Fruit fly (Drosophila melanogaster): ENCODE data around the gene CG15167.

CG15167 gene

DNA sequence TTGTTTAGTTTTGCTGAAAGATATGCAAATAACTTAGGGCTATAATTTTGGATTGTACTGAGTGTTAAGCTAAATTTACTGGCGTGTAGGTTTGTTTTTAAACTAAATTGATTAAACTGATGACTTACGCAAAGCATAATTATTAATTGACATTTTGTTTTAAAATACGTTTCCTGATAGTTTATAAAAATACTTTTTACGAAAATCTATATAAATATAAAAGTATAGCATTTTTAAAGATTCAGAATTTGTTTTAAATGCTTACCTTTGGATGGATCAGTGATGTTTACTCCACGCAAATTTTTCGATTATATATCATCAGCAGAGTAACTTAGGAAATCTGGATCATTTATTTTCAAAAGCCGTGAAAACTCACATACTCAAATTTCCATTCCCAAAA lies at the start of gene CG15167, which contains the start of gene CG42752:
TSS of gene CG15167 (plus strand) at position 349 of the 400 bp plus-strand sequence.
TSS of gene CG42752 (minus strand) at position 101 of the 400 bp plus-strand sequence.
- TF ChIP-seq h (optimal IDR thresholded peaks at IDR 0.05) (no peak), ttk (optimal IDR thresholded peaks at IDR 0.05) (no peak), insv (optimal IDR thresholded peaks at IDR 0.05) (no peak), Myc (optimal IDR thresholded peaks at IDR 0.05) (no peak), Sin3A (optimal IDR thresholded peaks at IDR 0.05) (no peak), psq (optimal IDR thresholded peaks at IDR 0.05) (no peak)

DNA sequence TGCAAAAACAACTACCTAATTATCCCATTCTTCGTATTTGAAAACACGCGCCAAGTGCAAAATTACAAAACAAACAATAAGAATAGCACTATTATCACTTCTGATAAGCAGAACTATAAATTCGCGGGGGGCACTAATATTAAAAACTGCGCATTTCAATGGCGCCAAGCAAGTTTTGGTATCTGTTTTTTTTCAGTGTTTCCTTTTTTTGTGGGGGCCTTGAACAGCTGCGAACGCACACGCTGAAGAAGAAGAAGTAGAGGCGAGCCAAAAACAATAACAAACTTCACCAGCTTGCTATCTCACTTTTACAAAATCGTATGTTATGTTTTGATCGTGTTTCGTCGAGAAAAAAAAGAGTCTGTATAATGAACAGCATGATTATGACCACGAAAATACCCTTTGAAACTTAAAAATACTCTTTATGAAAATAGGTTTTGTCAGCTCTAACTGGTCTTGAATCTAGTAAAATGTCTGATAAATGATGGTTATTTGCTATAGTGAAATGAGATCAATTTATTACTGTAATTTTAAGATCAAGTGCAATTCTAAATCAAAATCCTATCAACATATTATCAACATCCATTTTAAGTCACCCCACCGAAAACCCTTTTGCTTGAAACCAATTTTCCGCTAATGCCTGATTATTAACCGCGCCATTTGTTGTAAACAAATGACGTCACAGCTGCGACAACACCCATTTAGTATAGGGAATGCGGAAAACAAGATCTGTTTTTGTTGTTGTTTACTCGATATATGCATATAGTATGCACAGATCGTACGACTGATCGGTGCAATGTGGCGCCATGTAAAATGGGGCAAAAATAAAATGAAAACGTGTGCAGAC lies 46.1 kb upstream of the CG15167 start:
- no peak for TF ChIP-seq psq (optimal IDR thresholded peaks at IDR 0.05)
- no peak for TF ChIP-seq ttk (optimal IDR thresholded peaks at IDR 0.05)
- TF ChIP-seq h (optimal IDR thresholded peaks at IDR 0.05) = no peak
- TF ChIP-seq Myc (optimal IDR thresholded peaks at IDR 0.05) = no peak
- no peak for TF ChIP-seq Sin3A (optimal IDR thresholded peaks at IDR 0.05)
- TF ChIP-seq insv (optimal IDR thresholded peaks at IDR 0.05) = no peak

DNA sequence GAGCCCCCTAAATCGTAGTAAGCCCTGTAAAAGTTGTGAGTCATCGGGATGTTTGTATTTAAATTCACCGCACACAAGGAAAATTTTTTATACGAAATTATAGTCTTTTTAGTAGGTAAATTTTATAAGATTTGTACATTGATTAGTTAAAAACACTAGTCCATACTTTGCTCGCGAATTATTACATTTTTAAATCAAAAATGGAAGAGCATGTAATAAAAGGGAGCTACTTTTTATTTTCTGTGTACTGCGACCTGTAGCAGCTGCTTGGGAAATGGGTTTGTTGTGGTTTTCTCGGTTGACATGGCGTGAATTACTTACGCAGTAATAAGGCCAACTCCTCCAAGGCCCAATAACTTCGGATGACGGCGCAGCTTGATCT lies 45.4 kb upstream of the CG15167 start:
- TF ChIP-seq insv (optimal IDR thresholded peaks at IDR 0.05) = no peak
- TF ChIP-seq ttk (optimal IDR thresholded peaks at IDR 0.05) = no peak
- TF ChIP-seq psq (optimal IDR thresholded peaks at IDR 0.05) = no peak
- no peak for TF ChIP-seq Myc (optimal IDR thresholded peaks at IDR 0.05)
- no peak for TF ChIP-seq h (optimal IDR thresholded peaks at IDR 0.05)
- TF ChIP-seq Sin3A (optimal IDR thresholded peaks at IDR 0.05) = no peak

DNA sequence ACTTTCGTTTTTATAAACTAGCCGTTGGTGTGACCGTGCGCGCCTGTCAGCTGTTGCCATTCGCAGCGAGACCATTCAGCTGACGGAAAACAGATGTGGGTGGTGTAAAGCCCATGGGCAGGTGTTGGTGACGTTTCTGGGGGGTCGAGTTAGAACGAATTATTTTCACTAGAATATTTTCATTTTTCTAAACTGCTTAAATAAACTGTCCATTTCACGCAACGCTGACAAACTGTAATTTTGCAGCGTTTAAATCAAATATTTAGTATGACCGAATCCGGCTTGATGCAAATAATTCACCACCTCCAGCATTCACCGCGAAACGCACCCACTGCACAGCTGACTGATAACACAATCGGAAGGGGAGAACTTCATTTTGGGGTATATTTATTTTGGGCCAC lies 44.8 kb upstream of the CG15167 start, which contains the start of the genes CG10383 and CG10338:
TSS of gene CG10383 (minus strand) at position 199 of the 401 bp plus-strand sequence.
TSS of gene CG10338 (plus strand) at position 261 of the 401 bp plus-strand sequence.
- TF ChIP-seq Sin3A (optimal IDR thresholded peaks at IDR 0.05) (peak; percentile 81), h (optimal IDR thresholded peaks at IDR 0.05) (no peak), ttk (optimal IDR thresholded peaks at IDR 0.05) (no peak), psq (optimal IDR thresholded peaks at IDR 0.05) (no peak), insv (optimal IDR thresholded peaks at IDR 0.05) (no peak), Myc (optimal IDR thresholded peaks at IDR 0.05) (no peak)

DNA sequence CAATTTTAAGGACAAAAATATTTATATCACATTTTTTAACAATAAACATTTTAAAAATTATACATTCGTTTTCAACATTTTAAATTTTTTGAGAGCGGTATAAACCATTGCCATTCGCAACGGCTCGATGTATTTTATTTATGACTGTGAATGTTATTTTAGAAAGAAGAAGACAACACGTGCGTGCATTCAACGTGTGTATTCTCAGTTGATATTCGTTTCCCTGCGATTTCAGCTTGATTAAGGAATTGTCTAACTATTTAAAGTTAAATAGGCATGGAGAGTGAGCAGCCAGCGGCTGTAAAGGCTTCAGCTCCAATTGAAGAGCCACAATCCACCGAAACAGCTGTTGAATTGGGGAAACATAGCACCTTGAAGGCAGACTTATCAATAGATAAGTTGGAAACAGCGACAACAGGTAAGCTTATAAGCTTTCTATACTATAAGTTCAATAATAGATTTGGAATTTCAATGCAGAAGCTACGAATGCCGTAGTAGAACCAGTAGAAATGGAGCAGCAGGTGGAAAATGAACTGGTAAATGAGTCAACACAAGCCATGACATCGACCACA lies 41.5 kb upstream of the CG15167 start, which contains the start of gene CG10341:
TSS of gene CG10341 (plus strand) at position 156 of the 572 bp plus-strand sequence.
- TF ChIP-seq Myc (optimal IDR thresholded peaks at IDR 0.05) (no peak), Sin3A (optimal IDR thresholded peaks at IDR 0.05) (no peak), ttk (optimal IDR thresholded peaks at IDR 0.05) (no peak), psq (optimal IDR thresholded peaks at IDR 0.05) (no peak), h (optimal IDR thresholded peaks at IDR 0.05) (no peak), insv (optimal IDR thresholded peaks at IDR 0.05) (no peak)

DNA sequence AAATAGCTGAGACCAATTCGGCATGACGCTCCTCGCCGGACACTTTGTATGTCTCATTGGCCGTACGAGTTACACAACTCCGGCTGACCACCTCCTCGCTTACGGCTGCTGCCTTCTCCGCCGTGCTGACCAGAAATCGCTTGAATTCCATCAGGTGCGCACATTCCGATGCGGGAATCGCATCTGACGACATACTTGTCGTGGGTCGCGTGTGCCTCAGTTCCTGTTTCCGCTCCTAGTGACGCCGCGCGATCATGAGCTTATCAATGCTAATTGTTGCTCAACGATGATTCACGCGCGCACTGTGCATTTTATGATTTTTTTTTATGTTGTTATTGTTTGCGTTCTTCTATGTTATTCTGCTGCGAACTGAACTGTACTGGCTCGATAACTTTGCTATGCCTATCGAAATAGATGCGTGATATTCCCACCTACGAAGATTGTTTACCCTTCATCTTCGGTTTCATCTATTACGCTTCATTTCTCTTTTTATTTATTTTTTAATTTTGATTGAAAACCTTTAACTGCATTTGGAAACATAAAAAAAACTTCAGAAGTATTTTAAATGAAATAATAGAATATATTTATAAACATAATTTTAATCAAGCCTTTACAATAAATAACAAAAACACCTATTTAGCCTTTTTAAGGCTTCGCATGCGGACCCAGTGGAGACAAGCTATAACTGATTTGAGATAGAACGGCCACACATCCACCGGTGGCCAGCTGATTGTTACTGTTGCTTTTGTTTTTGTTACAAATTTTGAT lies 37.3 kb upstream of the CG15167 start, which contains the start of the genes CG10376 and CG10343:
TSS of gene CG10376 (minus strand) at position 385 of the 768 bp plus-strand sequence.
TSS of gene CG10343 (plus strand) at position 753 of the 768 bp plus-strand sequence.
- no peak for TF ChIP-seq h (optimal IDR thresholded peaks at IDR 0.05)
- no peak for TF ChIP-seq Sin3A (optimal IDR thresholded peaks at IDR 0.05)
- TF ChIP-seq Myc (optimal IDR thresholded peaks at IDR 0.05) = no peak
- no peak for TF ChIP-seq ttk (optimal IDR thresholded peaks at IDR 0.05)
- TF ChIP-seq psq (optimal IDR thresholded peaks at IDR 0.05) = no peak
- TF ChIP-seq insv (optimal IDR thresholded peaks at IDR 0.05) = no peak

DNA sequence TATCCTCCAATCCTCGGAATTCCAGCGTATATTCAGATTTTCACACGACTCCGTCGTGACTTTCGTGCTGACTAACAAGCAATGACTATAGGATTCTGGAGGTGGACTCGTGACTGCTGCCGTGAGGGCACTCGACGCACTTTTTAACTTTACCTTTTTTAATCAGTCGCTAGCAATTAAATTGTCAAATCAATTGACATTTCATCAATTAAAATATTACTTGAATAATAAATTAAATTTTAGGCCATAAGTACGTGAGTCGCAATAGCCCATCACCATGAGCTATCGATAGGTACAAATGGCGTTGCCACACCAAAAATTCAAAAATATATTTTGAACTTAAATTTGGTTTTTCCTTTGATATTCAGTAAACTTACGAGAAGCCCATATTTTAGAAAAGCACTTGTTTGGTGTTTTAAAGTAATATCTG lies 34.5 kb upstream of the CG15167 start, which contains the start of gene Jwa:
TSS of gene Jwa (minus strand) at position 87 of the 430 bp plus-strand sequence.
- TF ChIP-seq psq (optimal IDR thresholded peaks at IDR 0.05) (no peak), h (optimal IDR thresholded peaks at IDR 0.05) (no peak), ttk (optimal IDR thresholded peaks at IDR 0.05) (no peak)

DNA sequence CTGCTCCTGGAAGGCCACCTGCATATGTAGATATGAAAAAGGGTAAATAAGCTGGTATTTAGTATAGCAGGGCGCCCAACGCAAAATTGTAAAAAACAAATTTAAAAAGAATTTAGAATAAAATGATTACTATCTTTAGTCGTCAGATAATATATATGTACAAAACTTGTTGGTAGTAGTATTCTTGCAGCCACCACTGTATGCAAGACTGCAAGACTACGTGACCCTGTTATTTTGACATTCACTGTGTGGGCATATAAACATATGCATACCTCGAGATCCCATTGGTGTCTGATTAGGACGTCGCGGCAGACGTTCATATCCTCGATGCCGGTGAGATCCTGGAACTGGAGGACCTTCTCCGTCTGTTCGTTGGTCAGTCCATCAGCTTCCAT lies 32.3 kb upstream of the CG15167 start:
- TF ChIP-seq Myc (optimal IDR thresholded peaks at IDR 0.05) (no peak), h (optimal IDR thresholded peaks at IDR 0.05) (no peak), Sin3A (optimal IDR thresholded peaks at IDR 0.05) (no peak), insv (optimal IDR thresholded peaks at IDR 0.05) (no peak), psq (optimal IDR thresholded peaks at IDR 0.05) (no peak), ttk (optimal IDR thresholded peaks at IDR 0.05) (no peak)

DNA sequence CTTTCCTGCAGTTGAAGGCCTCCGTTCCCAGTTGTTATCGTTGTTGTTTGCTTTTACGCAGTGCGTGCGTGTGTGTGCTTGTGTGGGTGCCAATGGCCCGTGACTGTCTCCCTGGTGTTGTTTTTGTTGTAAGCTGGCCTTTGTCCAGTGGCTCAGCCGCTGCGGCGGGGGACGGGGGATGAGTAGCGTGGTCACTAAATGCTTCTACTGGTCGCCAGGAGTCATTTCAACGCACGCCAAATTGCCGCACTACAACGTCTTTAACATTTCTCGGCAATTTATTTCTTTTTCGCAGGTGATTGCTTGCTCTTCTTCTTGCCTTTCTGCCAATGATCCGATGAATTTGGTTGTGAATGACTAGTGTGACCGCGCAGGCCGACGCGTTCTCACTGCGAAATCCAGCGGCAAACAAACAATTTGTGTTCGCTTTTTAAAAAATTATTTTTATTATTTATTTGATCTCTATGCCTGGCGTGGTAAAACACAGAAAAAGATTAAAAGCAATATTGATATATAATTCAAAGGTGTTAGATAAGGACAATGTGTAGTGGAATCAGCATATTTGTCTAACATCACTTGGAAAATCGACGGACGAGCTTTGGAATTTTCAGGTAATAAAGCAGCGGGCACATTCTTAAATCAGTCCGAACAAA lies 31.8 kb upstream of the CG15167 start, which contains the start of the genes Faf2 and Grip71:
TSS of gene Faf2 (minus strand) at position 450 of the 653 bp plus-strand sequence.
TSS of gene Grip71 (plus strand) at position 608 of the 653 bp plus-strand sequence.
- no peak for TF ChIP-seq psq (optimal IDR thresholded peaks at IDR 0.05)
- TF ChIP-seq h (optimal IDR thresholded peaks at IDR 0.05) = no peak
- TF ChIP-seq Sin3A (optimal IDR thresholded peaks at IDR 0.05) = no peak
- TF ChIP-seq insv (optimal IDR thresholded peaks at IDR 0.05) = no peak
- no peak for TF ChIP-seq ttk (optimal IDR thresholded peaks at IDR 0.05)
- no peak for TF ChIP-seq Myc (optimal IDR thresholded peaks at IDR 0.05)

DNA sequence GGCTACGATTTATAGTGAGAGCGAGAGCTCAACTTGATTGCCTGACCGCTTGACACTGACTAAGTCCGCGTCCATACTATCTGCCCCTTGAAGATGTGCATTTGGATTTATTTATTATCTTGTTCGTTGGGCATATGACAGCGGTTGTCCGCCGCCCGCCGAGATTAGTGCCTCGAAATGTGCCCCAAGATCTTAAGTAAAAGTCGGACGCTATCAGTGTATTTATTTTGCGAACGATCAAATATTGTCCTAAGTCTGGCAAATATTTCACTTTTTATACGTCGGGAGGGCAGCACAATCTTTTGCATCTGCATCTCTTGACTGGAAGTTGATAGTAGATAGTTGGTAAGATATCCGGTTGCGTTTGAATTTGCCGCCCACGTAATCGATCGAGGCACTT lies 26.5 kb upstream of the CG15167 start, which contains the start of gene Irk3:
TSS of gene Irk3 (minus strand) at position 63 of the 400 bp plus-strand sequence.
- TF ChIP-seq Myc (optimal IDR thresholded peaks at IDR 0.05) = no peak
- TF ChIP-seq insv (optimal IDR thresholded peaks at IDR 0.05) = no peak
- TF ChIP-seq h (optimal IDR thresholded peaks at IDR 0.05) = no peak
- no peak for TF ChIP-seq Sin3A (optimal IDR thresholded peaks at IDR 0.05)
- no peak for TF ChIP-seq psq (optimal IDR thresholded peaks at IDR 0.05)
- TF ChIP-seq ttk (optimal IDR thresholded peaks at IDR 0.05) = no peak

DNA sequence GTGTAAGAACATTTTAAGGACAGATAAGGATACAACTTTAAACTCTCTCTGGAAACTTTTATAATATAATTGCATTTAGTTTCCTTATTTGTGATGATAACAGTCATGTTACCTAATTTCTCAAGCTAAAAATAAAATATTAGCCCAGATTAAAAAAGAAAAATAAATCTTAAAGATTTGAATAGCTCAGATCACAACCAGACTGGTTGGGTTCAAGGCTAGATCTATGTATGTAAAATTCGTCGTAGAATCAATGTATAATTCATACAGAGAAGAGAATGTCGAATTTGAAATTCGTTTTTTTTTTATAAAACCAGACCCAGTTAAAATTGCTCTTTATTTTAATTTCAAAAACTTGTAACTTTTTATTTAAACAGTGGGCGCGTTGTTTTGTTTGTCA lies 26.1 kb upstream of the CG15167 start:
- no peak for TF ChIP-seq psq (optimal IDR thresholded peaks at IDR 0.05)
- no peak for TF ChIP-seq insv (optimal IDR thresholded peaks at IDR 0.05)
- TF ChIP-seq Sin3A (optimal IDR thresholded peaks at IDR 0.05) = no peak
- TF ChIP-seq h (optimal IDR thresholded peaks at IDR 0.05) = no peak
- no peak for TF ChIP-seq ttk (optimal IDR thresholded peaks at IDR 0.05)
- TF ChIP-seq Myc (optimal IDR thresholded peaks at IDR 0.05) = no peak
